Worm (Caenorhabditis elegans): Measurements from ENCODE around the gene DC2.5.
"Not testable (repeated sequence)": the region's sequence is repeated elsewhere in the genome, so short reads cannot be mapped to it uniquely, and the experiment has no call there.

DNA sequence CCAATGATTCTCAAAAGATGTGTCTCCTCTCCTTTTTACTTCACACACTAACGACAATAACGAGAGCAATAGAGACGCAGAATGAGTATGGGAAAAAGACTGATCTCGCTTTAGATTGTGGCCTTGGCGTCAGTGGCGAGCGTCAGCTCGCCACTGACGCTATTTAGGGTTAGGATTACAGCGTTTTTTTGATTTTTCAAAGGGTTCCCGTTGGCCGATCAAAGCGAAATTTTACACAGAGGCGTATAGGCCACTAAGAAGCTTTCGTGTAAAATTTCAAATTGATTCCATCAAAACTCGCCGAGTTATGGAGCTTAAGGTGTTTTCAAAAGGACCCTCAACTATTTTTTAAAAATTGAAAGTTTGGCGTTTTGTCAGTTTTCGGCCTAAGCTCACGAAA, at the start of gene DC2.5:
- not testable (repeated sequence) for TF ChIP-seq nhr-6 (tag; optimal IDR thresholded peaks at IDR 0.05); dpl-1 (GFP tag; optimal IDR thresholded peaks at IDR 0.05); ztf-11 (tag; optimal IDR thresholded peaks at IDR 0.05); lin-39 (tag; optimal IDR thresholded peaks at IDR 0.05); skn-1 (tag; optimal IDR thresholded peaks at IDR 0.05); nhr-237 (tag; optimal IDR thresholded peaks at IDR 0.05); spr-3 (GFP tag; optimal IDR thresholded peaks at IDR 0.05); lin-13 (GFP tag; optimal IDR thresholded peaks at IDR 0.05); ama-1 (optimal IDR thresholded peaks at IDR 0.05); ces-1 (GFP tag; optimal IDR thresholded peaks at IDR 0.05); mdl-1 (tag; optimal IDR thresholded peaks at IDR 0.05); fos-1 (tag; optimal IDR thresholded peaks at IDR 0.05); snpc-4 (tag; optimal IDR thresholded peaks at IDR 0.05)

Data from whole organism, L4 larva.